Worm (Caenorhabditis elegans) whole organism, midembryonic: ENCODE measurements around the gene srm-6.

Experiments
- T22C8.4 ChIP-seq: fragments of 200-800 bp; sonication (Bioruptor generic); IDR thresholded peaks from 2 replicates; pipeline ENCODE4 v1.3.6; 2022; ENCODE audit warnings: missing genetic modification characterization, missing compliant biosample characterization
- cog-1 ChIP-seq: sonication (generic microtip); optimal IDR thresholded peaks from 2 replicates; lab custom pipeline; 2016; ENCODE audit warnings: missing genetic modification characterization, missing compliant biosample characterization
- flt-1 ChIP-seq: fragments of 200-800 bp; sonication (Bioruptor generic); IDR thresholded peaks from 2 replicates; pipeline ENCODE4 v1.3.6; 2022; ENCODE audit warnings: missing genetic modification characterization, missing compliant biosample characterization
- klf-2 ChIP-seq: fragments of 200-800 bp; sonication (Bioruptor generic); conservative IDR thresholded peaks from 2 replicates; pipeline ENCODE4 v1.3.6; 2022; ENCODE audit warnings: missing genetic modification reagents, missing genetic modification characterization, missing compliant biosample characterization
- tab-1 ChIP-seq: fragments of 200-800 bp; sonication (Bioruptor generic); IDR thresholded peaks from 2 replicates; pipeline ENCODE4 v1.3.6; 2022; ENCODE audit warnings: missing genetic modification characterization, missing compliant biosample characterization
- ztf-23 ChIP-seq: fragments of 200-800 bp; sonication (Bioruptor generic); IDR thresholded peaks from 2 replicates; pipeline ENCODE4 v1.3.6; 2022; ENCODE audit warnings: missing genetic modification reagents, missing genetic modification characterization, missing compliant biosample characterization
- ztf-29 ChIP-seq: fragments of 200-800 bp; sonication (Bioruptor generic); IDR thresholded peaks from 2 replicates; pipeline ENCODE4 v1.3.6; 2022; ENCODE audit warnings: missing genetic modification reagents, missing genetic modification characterization, missing compliant biosample characterization

DNA sequence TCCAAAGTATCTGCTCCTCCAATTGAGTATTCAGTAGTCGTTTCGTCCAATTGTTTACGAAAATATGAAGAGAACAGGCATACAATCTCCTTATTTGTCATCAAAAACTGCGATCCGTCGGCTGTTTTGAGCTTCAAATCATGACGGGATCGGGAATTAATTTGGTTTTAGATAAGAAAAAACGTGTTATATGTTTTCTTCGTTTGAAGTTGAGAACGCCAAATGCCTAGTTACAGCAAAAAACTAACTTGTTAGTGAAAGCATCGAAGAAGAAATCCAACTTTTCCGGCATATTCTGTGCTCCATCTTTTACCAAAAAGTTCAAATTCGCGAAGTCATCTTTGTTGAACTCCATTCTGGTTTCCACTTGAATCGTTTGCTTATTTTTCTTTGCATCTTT, 47.4 kb upstream of the srm-6 start, which contains the start of gene F14D7.1:
- TF ChIP-seq T22C8.4 = no peak
- no peak for TF ChIP-seq ztf-23 (GFP tag; lab: Robert Waterston, UW)
- no peak for TF ChIP-seq flt-1 (GFP tag; lab: Robert Waterston, UW)
- no peak for TF ChIP-seq tab-1
- TF ChIP-seq klf-2 (GFP tag; lab: Robert Waterston, UW) = no peak
- TF ChIP-seq ztf-29 (GFP tag; lab: Robert Waterston, UW) = no peak
- TF ChIP-seq cog-1 (tag; lab: Kevin White, UChicago) = no peak
